Fruit fly (Drosophila melanogaster) whole organism, pupa: ENCODE data around the gene Eig71Ec.

ENCODE experiments used
- CG10348 ChIP-seq: fragments of 200-800 bp; sonication (Bioruptor generic); IDR thresholded peaks from 2 replicates; pipeline ENCODE4 v1.3.6; 2022; ENCODE audit warnings: missing biosample characterization, missing genetic modification characterization
- CG12605 ChIP-seq: fragments of 200-800 bp; sonication (Bioruptor generic); IDR thresholded peaks from 2 replicates; pipeline ENCODE4 v1.3.6; 2022; ENCODE audit warnings: missing biosample characterization, missing genetic modification characterization
- CG13204 ChIP-seq: fragments of 200-800 bp; sonication (Bioruptor generic); optimal IDR thresholded peaks from 2 replicates; lab custom pipeline; 2018; ENCODE audit warnings: missing biosample characterization, mild to moderate bottlenecking, missing genetic modification characterization, moderate library complexity
- CG14655 ChIP-seq: fragments of 200-800 bp; sonication (Bioruptor generic); optimal IDR thresholded peaks from 3 replicates; lab custom pipeline; 2017; ENCODE audit warnings: mild to moderate bottlenecking, missing biosample characterization, missing genetic modification reagents, missing genetic modification characterization
- CG15710 ChIP-seq: fragments of 200-800 bp; sonication (Bioruptor generic); optimal IDR thresholded peaks from 2 replicates; lab custom pipeline; 2018; ENCODE audit warnings: missing biosample characterization, mild to moderate bottlenecking, missing genetic modification characterization, moderate library complexity
- CG17806 ChIP-seq: fragments of 200-800 bp; sonication (Bioruptor generic); optimal IDR thresholded peaks from 2 replicates; lab custom pipeline; 2018; ENCODE audit warnings: missing biosample characterization, mild to moderate bottlenecking, missing genetic modification characterization, moderate library complexity
- CG32121 ChIP-seq: fragments of 200-800 bp; sonication (Bioruptor generic); IDR thresholded peaks from 2 replicates; pipeline ENCODE4 v1.3.6; 2022; ENCODE audit warnings: missing biosample characterization, missing genetic modification characterization
- CG34367 ChIP-seq: fragments of 200-800 bp; sonication (Bioruptor generic); optimal IDR thresholded peaks from 2 replicates; lab custom pipeline; 2018; ENCODE audit warnings: missing biosample characterization, mild to moderate bottlenecking, missing genetic modification characterization
- CG4496 ChIP-seq: fragments of 200-800 bp; sonication (Bioruptor generic); IDR thresholded peaks from 3 replicates; pipeline ENCODE4 v1.3.6; 2022; ENCODE audit warnings: missing biosample characterization, missing genetic modification characterization
- CG8159 ChIP-seq: fragments of 200-800 bp; sonication (Bioruptor generic); optimal IDR thresholded peaks from 3 replicates; lab custom pipeline; 2018; ENCODE audit warnings: missing biosample characterization, mild to moderate bottlenecking, missing genetic modification characterization, moderate library complexity
- CG8301 ChIP-seq: fragments of 200-800 bp; sonication (Bioruptor generic); optimal IDR thresholded peaks from 2 replicates; lab custom pipeline; 2018; ENCODE audit warnings: missing biosample characterization, mild to moderate bottlenecking, missing genetic modification characterization
- CG9948 ChIP-seq: fragments of 200-800 bp; sonication (Bioruptor generic); optimal IDR thresholded peaks from 2 replicates; lab custom pipeline; 2018; ENCODE audit warnings: missing biosample characterization, mild to moderate bottlenecking, missing genetic modification characterization, moderate library complexity
- EcR ChIP-seq: fragments of 200-800 bp; sonication (Bioruptor generic); optimal IDR thresholded peaks from 3 replicates; lab custom pipeline; 2019; ENCODE audit warnings: missing biosample characterization, missing genetic modification characterization, mild to moderate bottlenecking, moderate library complexity, missing genetic modification reagents
- Ets98B ChIP-seq: fragments of 200-800 bp; sonication (Bioruptor generic); IDR thresholded peaks from 2 replicates; pipeline ENCODE4 v1.3.6; 2022; ENCODE audit warnings: missing biosample characterization, missing genetic modification characterization
- Pif1A ChIP-seq: fragments of 200-800 bp; sonication (Bioruptor generic); optimal IDR thresholded peaks from 3 replicates; lab custom pipeline; 2016; ENCODE audit warnings: missing biosample characterization, missing genetic modification characterization
- Pif1B ChIP-seq: fragments of 200-800 bp; sonication (Bioruptor generic); optimal IDR thresholded peaks from 3 replicates; lab custom pipeline; 2016; ENCODE audit warnings: missing biosample characterization, missing genetic modification characterization
- Snoo ChIP-seq: fragments of 200-800 bp; sonication (Bioruptor generic); optimal IDR thresholded peaks from 3 replicates; lab custom pipeline; 2017; ENCODE audit warnings: missing biosample characterization, mild to moderate bottlenecking, missing genetic modification characterization, inconsistent platforms
- fd96Ca ChIP-seq: fragments of 200-800 bp; sonication (Bioruptor generic); IDR thresholded peaks from 3 replicates; pipeline ENCODE4 v1.3.6; 2022; ENCODE audit warnings: missing biosample characterization, missing genetic modification characterization
- gl ChIP-seq: fragments of 200-800 bp; sonication (Bioruptor generic); optimal IDR thresholded peaks from 2 replicates; lab custom pipeline; 2018; ENCODE audit warnings: missing biosample characterization, mild to moderate bottlenecking, missing genetic modification characterization
- rn ChIP-seq: fragments of 200-800 bp; sonication (Bioruptor generic); IDR thresholded peaks from 2 replicates; pipeline ENCODE4 v1.3.6; 2022; ENCODE audit warnings: missing biosample characterization, missing genetic modification characterization

The Eig71Ec gene

dm6 chr3L:15692794-15693532 is 40.9 kb upstream of the Eig71Ec start:
- no peak for TF ChIP-seq Pif1A (GFP tag; lab: Kevin White, UChicago)
- TF ChIP-seq CG17806, result peak; percentile 32
- TF ChIP-seq CG15710, result peak; percentile 20
- peak; percentile 57 for TF ChIP-seq CG14655 (GFP tag; lab: Kevin White, UChicago)
- no peak for TF ChIP-seq CG12605
- peak; percentile 4 for TF ChIP-seq Snoo (tag; lab: Kevin White, UChicago)
- TF ChIP-seq CG9948, result peak; percentile 48
- TF ChIP-seq CG34367 (tag; lab: Kevin White, UChicago), result peak; percentile 9
- peak; percentile 25 for TF ChIP-seq Pif1B (GFP tag; lab: Kevin White, UChicago)
- TF ChIP-seq rn, result no peak
- TF ChIP-seq CG8159 (tag; lab: Kevin White, UChicago), result peak; percentile 59
- TF ChIP-seq, all 21 proteins: peak for 8

dm6 chr3L:15692388-15692787 is 40.3 kb upstream of the Eig71Ec start:
- TF ChIP-seq CG13204, result no peak
- TF ChIP-seq CG17806, result no peak
- TF ChIP-seq CG32121, result no peak
- no peak for TF ChIP-seq fd96Ca (GFP tag; lab: Robert Waterston, UW)
- no peak for TF ChIP-seq gl (tag; lab: Kevin White, UChicago)
- TF ChIP-seq CG4496, result no peak
- no peak for TF ChIP-seq CG15710
- TF ChIP-seq CG12605, result no peak

DNA sequence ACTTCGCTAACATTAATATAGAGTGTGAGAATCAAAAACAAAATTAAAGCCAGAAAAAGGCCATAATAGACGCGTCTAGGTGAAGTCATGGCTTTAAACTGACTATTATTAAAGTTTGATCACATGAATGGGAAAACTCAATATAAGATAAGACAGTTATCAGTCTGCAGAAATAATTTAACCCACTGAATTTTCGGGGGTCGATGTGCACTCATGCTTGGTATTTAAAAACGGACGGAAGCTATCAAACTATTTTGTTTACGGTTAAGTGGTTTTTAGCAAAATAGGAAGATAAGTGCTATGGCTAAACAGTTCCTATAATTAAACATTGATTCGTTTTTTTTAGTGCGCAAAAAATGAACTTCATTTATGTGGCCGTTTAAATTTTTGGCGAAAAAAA is 39.9 kb upstream of the Eig71Ec start, which contains the start of gene CG34451:
Gene CG34451, minus strand, starts transcription at position 101 of the 400 bp plus-strand sequence.
- TF ChIP-seq CG17806, result no peak
- no peak for TF ChIP-seq CG12605
- TF ChIP-seq Ets98B (GFP tag; lab: Robert Waterston, UW), result no peak

DNA sequence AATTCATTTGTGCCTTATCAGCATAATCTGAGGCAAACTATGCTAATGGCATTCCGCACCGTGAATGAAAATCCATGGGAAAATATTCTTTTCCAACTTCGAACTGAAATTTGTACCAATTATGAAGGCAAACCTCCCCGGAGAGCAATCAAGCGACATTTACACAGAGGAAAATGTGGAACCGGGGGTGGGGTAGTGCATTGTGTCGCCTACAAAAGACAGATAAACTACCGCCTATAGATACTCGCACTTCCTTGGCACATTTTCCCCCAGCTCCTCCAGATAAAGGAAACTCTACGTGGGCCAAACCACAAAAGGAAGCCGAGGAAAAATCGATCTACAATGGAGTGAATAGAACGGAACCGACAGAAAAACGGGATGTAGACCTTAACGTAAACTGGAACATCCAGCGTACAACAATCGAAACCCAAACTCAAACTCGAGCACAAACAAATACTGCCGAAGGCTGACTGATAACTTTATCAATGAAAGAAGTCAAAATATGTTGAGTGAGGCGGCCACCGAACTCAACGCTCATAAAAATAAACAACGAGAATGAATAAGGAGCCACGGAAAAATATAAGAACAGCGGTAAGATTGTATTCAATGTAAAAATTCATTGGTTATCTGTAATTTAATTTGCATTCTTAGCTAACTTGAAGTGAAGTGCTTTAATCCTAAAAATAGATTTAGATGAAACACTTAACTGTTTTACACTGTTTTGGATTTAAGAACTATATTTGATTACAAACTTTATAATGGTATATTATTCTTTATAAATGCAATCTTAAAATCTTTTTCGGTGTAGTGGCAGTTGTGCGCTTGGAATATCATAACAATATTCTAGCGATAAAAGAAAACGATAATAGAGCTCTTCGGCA is 38.9 kb upstream of the Eig71Ec start:
- TF ChIP-seq rn, result no peak
- TF ChIP-seq CG15710, result no peak
- no peak for TF ChIP-seq CG8301 (tag; lab: Kevin White, UChicago)
- TF ChIP-seq CG34367 (tag; lab: Kevin White, UChicago), result no peak
- TF ChIP-seq EcR (GFP tag; lab: Kevin White, UChicago), result peak; percentile 39
- TF ChIP-seq Snoo (tag; lab: Kevin White, UChicago), result no peak
- TF ChIP-seq, all 21 proteins: peak for 1

- TF ChIP-seq CG34367 (tag; lab: Kevin White, UChicago) (no peak), CG15710 (no peak)
Observed at dm6 chr3L:15689518-15689917, 37.5 kb upstream of the Eig71Ec start.

DNA sequence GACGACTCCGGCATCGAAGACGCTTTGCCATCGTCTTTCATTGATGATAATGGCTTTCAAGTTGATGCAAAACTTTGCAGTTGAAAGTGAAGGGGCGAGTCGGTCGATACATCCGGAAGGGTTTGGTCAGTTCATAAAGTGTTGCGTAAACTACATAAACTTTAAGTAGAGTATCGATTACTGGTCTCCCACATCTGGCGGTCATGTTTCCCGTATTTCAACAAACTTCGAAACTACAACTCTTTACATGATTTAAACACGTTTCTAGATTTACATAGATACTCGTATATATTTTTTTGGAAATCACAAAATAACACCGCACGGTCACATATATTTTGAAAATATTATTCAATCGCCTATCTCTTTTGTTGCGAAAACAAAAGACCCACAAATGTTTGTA is 35.7 kb upstream of the Eig71Ec start, which contains the start of gene CG34452:
Gene CG34452, minus strand, starts transcription at position 101 of the 400 bp plus-strand sequence.
- no peak for TF ChIP-seq Ets98B (GFP tag; lab: Robert Waterston, UW)
- no peak for TF ChIP-seq CG8301 (tag; lab: Kevin White, UChicago)
- TF ChIP-seq CG12605, result no peak
- no peak for TF ChIP-seq fd96Ca (GFP tag; lab: Robert Waterston, UW)
- no peak for TF ChIP-seq CG4496
- TF ChIP-seq CG17806, result no peak
- TF ChIP-seq rn, result no peak
- no peak for TF ChIP-seq CG34367 (tag; lab: Kevin White, UChicago)
- TF ChIP-seq CG32121, result no peak
- no peak for TF ChIP-seq gl (tag; lab: Kevin White, UChicago)
- no peak for TF ChIP-seq CG15710
- no peak for TF ChIP-seq EcR (GFP tag; lab: Kevin White, UChicago)
- TF ChIP-seq CG10348 (GFP tag; lab: Robert Waterston, UW), result no peak
- no peak for TF ChIP-seq Snoo (tag; lab: Kevin White, UChicago)
- no peak for TF ChIP-seq Pif1A (GFP tag; lab: Kevin White, UChicago)

DNA sequence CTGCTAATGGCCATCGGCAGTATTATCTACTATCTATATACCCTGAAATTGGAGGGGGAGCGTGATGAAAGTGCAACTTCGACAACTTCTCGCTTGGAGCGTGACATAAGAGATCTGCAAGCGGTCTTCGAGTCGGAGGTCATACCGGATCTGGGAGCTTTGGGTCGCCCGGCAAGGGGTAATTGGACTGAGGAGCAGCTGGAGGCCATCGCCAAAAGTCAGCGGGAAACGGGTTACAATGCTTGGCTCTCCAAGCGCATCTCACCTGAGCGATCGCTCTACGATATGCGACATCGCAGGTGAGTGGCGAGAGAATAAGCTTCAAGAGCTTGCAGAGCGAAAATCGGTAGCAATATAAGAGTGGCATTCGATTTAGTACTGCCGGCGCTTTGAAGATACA is 32.0 kb upstream of the Eig71Ec start:
- TF ChIP-seq CG17806 (no peak), gl (tag; lab: Kevin White, UChicago) (no peak), CG9948 (no peak), CG32121 (no peak), CG13204 (peak; percentile 51), rn (no peak), Pif1A (GFP tag; lab: Kevin White, UChicago) (no peak)
